Worm (Caenorhabditis elegans) whole organism, L1 larva: ENCODE results near the gene rpn-5.

Experiments
- C34B4.2 ChIP-seq: sonication (generic microtip); optimal IDR thresholded peaks from 2 replicates; lab custom pipeline; 2017; ENCODE audit warnings: mild to moderate bottlenecking, missing genetic modification characterization, missing compliant biosample characterization
- ces-1 ChIP-seq: fragments of 150-350 bp; optimal IDR thresholded peaks from 2 replicates; lab custom pipeline; 2014; ENCODE audit warnings: missing biosample characterization, missing genetic modification reagents, missing genetic modification characterization
- fkh-10 ChIP-seq: sonication (generic microtip); optimal IDR thresholded peaks from 2 replicates; lab custom pipeline; 2017; ENCODE audit warnings: missing biosample characterization, missing genetic modification reagents, missing genetic modification characterization
- hlh-17 ChIP-seq: fragments of 200-800 bp; sonication (Bioruptor generic); optimal IDR thresholded peaks from 2 replicates; lab custom pipeline; 2018; ENCODE audit warnings: missing genetic modification characterization, mild to moderate bottlenecking, missing compliant biosample characterization, moderate library complexity, borderline replicate concordance
- lsy-2 ChIP-seq, 2 experiments: fragments of 150-350 bp; optimal IDR thresholded peaks; 2 replicates each; lab custom pipeline; 2014; ENCODE audit warnings: missing biosample characterization in 2 of 2, missing genetic modification characterization in 2 of 2
- nhr-76 ChIP-seq: sonication (generic microtip); optimal IDR thresholded peaks from 2 replicates; lab custom pipeline; 2017; ENCODE audit warnings: missing biosample characterization, missing genetic modification characterization
- pqm-1 ChIP-seq: sonication (generic microtip); optimal IDR thresholded peaks from 3 replicates; lab custom pipeline; 2017; ENCODE audit warnings: missing biosample characterization, missing genetic modification characterization
- rnt-1 ChIP-seq: sonication (generic microtip); optimal IDR thresholded peaks from 2 replicates; lab custom pipeline; 2016; ENCODE audit warnings: mild to moderate bottlenecking, missing genetic modification characterization, moderate library complexity, missing compliant biosample characterization
- sox-4 ChIP-seq: sonication (generic microtip); optimal IDR thresholded peaks from 2 replicates; lab custom pipeline; 2016; ENCODE audit warnings: missing genetic modification characterization, missing compliant biosample characterization

ce11 chrII:4658245-4658644 is 40.0 kb downstream of the rpn-5 start:
- TF ChIP-seq lsy-2 (tag; optimal IDR thresholded peaks at IDR 0.05; lab: Kevin White, UChicago) (no peak), hlh-17 (no peak), nhr-76 (tag; lab: Kevin White, UChicago) (no peak), sox-4 (no peak), C34B4.2 (tag; lab: Kevin White, UChicago) (no peak), ces-1 (no peak), pqm-1 (tag; lab: Kevin White, UChicago) (no peak), fkh-10 (no peak), rnt-1 (tag; lab: Kevin White, UChicago) (no peak)
